Worm (Caenorhabditis elegans): Measurements from ENCODE around the gene F15E6.6.

F15E6.6 gene

DNA sequence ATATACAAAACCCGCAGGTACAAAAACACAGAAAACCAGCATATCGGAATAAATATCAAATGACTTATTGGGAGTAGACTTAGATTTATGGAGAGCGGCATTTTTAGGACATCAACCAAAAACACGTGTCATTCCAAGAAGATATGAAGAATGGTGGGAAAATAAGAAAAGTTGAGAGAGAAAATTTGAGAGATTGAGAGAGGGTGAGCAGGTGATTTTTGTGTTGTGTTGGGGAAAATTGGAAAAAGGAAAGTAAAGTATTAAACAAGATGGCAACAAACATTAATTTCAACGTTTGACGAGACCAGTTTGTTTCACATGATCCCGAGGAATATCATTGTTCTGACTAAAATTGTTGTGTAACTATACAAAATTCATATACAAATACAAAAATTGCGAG is 4.4 kb upstream of the F15E6.6 start, which contains the start of gene srv-4:
srv-4 (minus strand) TSS at position 101 of the 400 bp plus-strand sequence.
- TF ChIP-seq ceh-16 (tag; optimal IDR thresholded peaks at IDR 0.05), result no peak
- no peak for TF ChIP-seq C34F6.9 (tag; optimal IDR thresholded peaks at IDR 0.05)
- TF ChIP-seq sma-9 (GFP tag; optimal IDR thresholded peaks at IDR 0.05), result no peak
- TF ChIP-seq sma-9 (tag; optimal IDR thresholded peaks at IDR 0.05), result no peak
- no peak for TF ChIP-seq egl-27 (tag; optimal IDR thresholded peaks at IDR 0.05)
- TF ChIP-seq nhr-6 (tag; optimal IDR thresholded peaks at IDR 0.05), result no peak
- TF ChIP-seq unc-55 (GFP tag; optimal IDR thresholded peaks at IDR 0.05), result no peak
- TF ChIP-seq ztf-1 (GFP tag; conservative IDR thresholded peaks at IDR 0.05), result no peak
- TF ChIP-seq nhr-77 (tag; optimal IDR thresholded peaks at IDR 0.05), result no peak
- TF ChIP-seq sem-4 (tag; optimal IDR thresholded peaks at IDR 0.05), result no peak
- TF ChIP-seq mbf-1 (tag; optimal IDR thresholded peaks at IDR 0.05), result no peak
- TF ChIP-seq unc-39 (tag; optimal IDR thresholded peaks at IDR 0.05), result no peak
- TF ChIP-seq fos-1 (tag; optimal IDR thresholded peaks at IDR 0.05), result no peak
- no peak for TF ChIP-seq snpc-4 (tag; optimal IDR thresholded peaks at IDR 0.05)
- TF ChIP-seq crh-2 (tag; optimal IDR thresholded peaks at IDR 0.05), result no peak
- no peak for TF ChIP-seq nhr-25 (tag; optimal IDR thresholded peaks at IDR 0.05)
- TF ChIP-seq aly-2 (tag; optimal IDR thresholded peaks at IDR 0.05), result no peak
- TF ChIP-seq nhr-237 (tag; optimal IDR thresholded peaks at IDR 0.05), result no peak
- TF ChIP-seq ztf-11 (tag; optimal IDR thresholded peaks at IDR 0.05), result no peak
- no peak for TF ChIP-seq F13H6.1 (tag; optimal IDR thresholded peaks at IDR 0.05)
- TF ChIP-seq nhr-21 (tag; optimal IDR thresholded peaks at IDR 0.05), result no peak

DNA sequence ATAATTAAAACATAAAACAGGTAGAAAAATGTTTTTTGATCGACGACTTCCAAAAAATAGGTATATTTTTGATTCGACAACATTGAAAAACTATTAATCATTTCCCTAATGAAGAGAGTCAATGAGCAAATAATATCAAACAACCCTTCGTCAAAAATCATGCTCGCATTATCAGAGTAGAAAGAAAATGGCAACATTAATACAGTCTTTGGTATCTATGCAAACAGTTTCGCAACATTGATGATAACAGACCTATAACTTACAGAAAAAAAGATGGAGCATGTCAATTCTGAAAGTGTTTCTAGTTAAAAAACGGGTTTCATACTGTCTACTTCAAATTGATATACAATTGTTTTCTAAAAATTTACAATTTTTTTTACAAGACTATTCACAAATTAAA is 1.1 kb upstream of the F15E6.6 start:
- TF ChIP-seq snpc-4 (tag; optimal IDR thresholded peaks at IDR 0.05) (no peak), nhr-11 (tag; optimal IDR thresholded peaks at IDR 0.05) (no peak), gmeb-1 (tag; optimal IDR thresholded peaks at IDR 0.05) (peak; percentile 13), lin-13 (GFP tag; optimal IDR thresholded peaks at IDR 0.05) (no peak), nhr-25 (tag; optimal IDR thresholded peaks at IDR 0.05) (no peak), nhr-23 (tag; optimal IDR thresholded peaks at IDR 0.05) (no peak), unc-62 (GFP tag; optimal IDR thresholded peaks at IDR 0.05) (no peak), skn-1 (tag; optimal IDR thresholded peaks at IDR 0.05) (peak; percentile 8), nhr-10 (tag; optimal IDR thresholded peaks at IDR 0.05) (no peak), fos-1 (tag; optimal IDR thresholded peaks at IDR 0.05) (peak; percentile 89)

DNA sequence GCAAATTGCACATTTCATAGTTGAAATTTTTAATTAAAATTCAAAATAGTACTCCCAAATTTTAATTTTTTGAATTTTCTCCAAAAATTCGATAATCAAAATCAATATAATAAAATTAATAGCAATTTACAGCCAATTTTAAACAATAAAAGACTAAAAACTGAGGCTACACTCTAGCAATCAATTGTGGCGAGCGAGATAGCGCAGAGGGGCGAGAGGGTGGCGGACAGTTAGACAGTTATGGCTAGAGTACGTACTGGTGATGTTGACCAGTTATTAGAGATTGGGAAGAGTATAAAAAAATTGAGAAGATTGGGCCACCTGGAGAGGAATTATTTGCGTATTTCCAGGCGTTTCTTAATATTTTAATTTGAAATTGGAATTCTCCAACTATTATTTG is 6.2 kb downstream of the F15E6.6 start, which contains the start of gene nhr-78:
nhr-78 (minus strand) TSS at position 182 of the 400 bp plus-strand sequence.
- TF ChIP-seq nhr-129 (tag; optimal IDR thresholded peaks at IDR 0.05) (no peak), sma-3 (GFP tag; optimal IDR thresholded peaks at IDR 0.05) (peak; percentile 15), sma-9 (GFP tag; optimal IDR thresholded peaks at IDR 0.05) (peak; percentile 5), sma-9 (tag; optimal IDR thresholded peaks at IDR 0.05) (no peak), skn-1 (tag; optimal IDR thresholded peaks at IDR 0.05) (no peak), gmeb-1 (tag; optimal IDR thresholded peaks at IDR 0.05) (peak; percentile 40), nhr-11 (tag; optimal IDR thresholded peaks at IDR 0.05) (no peak), C34F6.9 (tag; optimal IDR thresholded peaks at IDR 0.05) (peak; percentile 14), blmp-1 (tag; optimal IDR thresholded peaks at IDR 0.05; ENCODE audit: insufficient read depth) (no peak), F13H6.1 (tag; optimal IDR thresholded peaks at IDR 0.05) (peak; percentile 37)

DNA sequence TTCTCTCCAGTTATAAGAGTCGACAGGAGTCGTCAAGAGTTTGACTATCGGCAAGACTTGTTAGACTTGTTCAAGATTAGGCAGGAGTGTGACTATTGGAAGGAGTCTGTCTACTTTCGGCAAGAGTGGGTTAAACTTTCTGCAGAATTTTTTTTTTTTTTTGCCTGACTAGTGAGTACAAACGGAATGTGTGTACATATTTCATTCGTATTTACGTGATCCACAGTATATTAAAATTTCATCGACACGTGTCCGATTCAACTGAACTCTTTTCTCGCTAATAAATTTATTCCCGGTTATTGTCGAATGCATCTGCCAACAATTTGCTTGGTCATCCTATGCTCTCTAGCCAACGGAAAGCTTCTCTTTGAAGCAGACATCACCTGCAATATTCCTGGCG is 11.8 kb downstream of the F15E6.6 start, which contains the start of gene F36A4.1:
F36A4.1 (plus strand) TSS at position 301 of the 400 bp plus-strand sequence.
- TF ChIP-seq unc-55 (GFP tag; optimal IDR thresholded peaks at IDR 0.05) (no peak), nhr-10 (tag; optimal IDR thresholded peaks at IDR 0.05) (no peak), nhr-12 (tag; optimal IDR thresholded peaks at IDR 0.05) (no peak), fos-1 (tag; optimal IDR thresholded peaks at IDR 0.05) (no peak), nhr-21 (tag; optimal IDR thresholded peaks at IDR 0.05) (no peak), ceh-16 (tag; optimal IDR thresholded peaks at IDR 0.05) (no peak), lsy-2 (tag; optimal IDR thresholded peaks at IDR 0.05) (no peak), sem-4 (tag; optimal IDR thresholded peaks at IDR 0.05) (no peak), C34F6.9 (tag; optimal IDR thresholded peaks at IDR 0.05) (no peak), lin-13 (GFP tag; optimal IDR thresholded peaks at IDR 0.05) (no peak), elt-3 (tag; optimal IDR thresholded peaks at IDR 0.05) (no peak), ztf-11 (tag; optimal IDR thresholded peaks at IDR 0.05) (no peak), R02D3.7 (tag; optimal IDR thresholded peaks at IDR 0.05) (no peak), alr-1 (tag; optimal IDR thresholded peaks at IDR 0.05) (no peak), nhr-6 (tag; optimal IDR thresholded peaks at IDR 0.05) (no peak), ceh-82 (tag; optimal IDR thresholded peaks at IDR 0.05) (no peak)

Measured in whole organism, L2 larva.